Fruit fly (Drosophila melanogaster) whole organism, embryonic: ENCODE measurements around the gene CG15336.

Source experiments
- CG10274 ChIP-seq: fragments of 200-800 bp; sonication (Bioruptor generic); optimal IDR thresholded peaks from 3 replicates; lab custom pipeline; 2017; ENCODE audit warnings: missing biosample characterization, mild to moderate bottlenecking, missing genetic modification characterization
- CG10431 ChIP-seq: fragments of 200-800 bp; sonication (Bioruptor generic); optimal IDR thresholded peaks from 3 replicates; lab custom pipeline; 2018; ENCODE audit warnings: missing biosample characterization, mild to moderate bottlenecking, missing genetic modification characterization
- CG10565 ChIP-seq: fragments of 200-800 bp; sonication (Bioruptor generic); optimal IDR thresholded peaks from 3 replicates; lab custom pipeline; 2016; ENCODE audit warnings: missing biosample characterization, mild to moderate bottlenecking, missing genetic modification characterization
- CG11093 ChIP-seq: fragments of 200-800 bp; sonication (Bioruptor generic); IDR thresholded peaks from 3 replicates; pipeline ENCODE4 v1.3.6; 2022; ENCODE audit warnings: missing biosample characterization, missing genetic modification characterization
- CG11247 ChIP-seq: fragments of 200-800 bp; sonication (Bioruptor generic); IDR thresholded peaks from 2 replicates; pipeline ENCODE4 v1.3.6; 2022; ENCODE audit warnings: missing biosample characterization, missing genetic modification characterization
- CG12659 ChIP-seq: fragments of 200-800 bp; sonication (Bioruptor generic); optimal IDR thresholded peaks from 3 replicates; lab custom pipeline; 2017; ENCODE audit warnings: mild to moderate bottlenecking, missing biosample characterization, missing genetic modification reagents, missing genetic modification characterization
- CG1529 ChIP-seq: fragments of 200-800 bp; sonication (Bioruptor generic); optimal IDR thresholded peaks from 3 replicates; lab custom pipeline; 2018; ENCODE audit warnings: missing biosample characterization, missing genetic modification characterization
- CG16813 ChIP-seq: fragments of 200-800 bp; sonication (Bioruptor generic); IDR thresholded peaks from 3 replicates; pipeline ENCODE4 v1.3.6; 2022; ENCODE audit warnings: missing biosample characterization, missing genetic modification characterization; ENCODE audit not compliant: partially characterized antibody
- CG16815 ChIP-seq: fragments of 200-800 bp; sonication (Bioruptor generic); optimal IDR thresholded peaks from 3 replicates; lab custom pipeline; 2017; ENCODE audit warnings: missing biosample characterization, mild to moderate bottlenecking, missing genetic modification characterization
- CG17568 ChIP-seq: fragments of 200-800 bp; sonication (Bioruptor generic); optimal IDR thresholded peaks from 2 replicates; lab custom pipeline; 2018; ENCODE audit warnings: missing biosample characterization, mild to moderate bottlenecking, missing genetic modification characterization, moderate library complexity
- CG17829 ChIP-seq: fragments of 200-800 bp; optimal IDR thresholded peaks from 2 replicates; lab custom pipeline; 2019; ENCODE audit warnings: missing biosample characterization, mild to moderate bottlenecking, missing genetic modification characterization, moderate library complexity
- CG1792 ChIP-seq: fragments of 200-800 bp; sonication (Bioruptor generic); optimal IDR thresholded peaks from 2 replicates; lab custom pipeline; 2016; ENCODE audit warnings: missing biosample characterization, missing genetic modification characterization
- CG18011 ChIP-seq: fragments of 200-800 bp; sonication (Bioruptor generic); optimal IDR thresholded peaks from 2 replicates; lab custom pipeline; 2017; ENCODE audit warnings: missing biosample characterization, missing genetic modification characterization, mild to moderate bottlenecking, moderate library complexity, missing genotype
- CG2202 ChIP-seq: fragments of 200-800 bp; sonication (Bioruptor generic); optimal IDR thresholded peaks from 2 replicates; lab custom pipeline; 2018; ENCODE audit warnings: missing biosample characterization, mild to moderate bottlenecking, missing genetic modification characterization
- CG31388 ChIP-seq: fragments of 200-800 bp; sonication (Bioruptor generic); optimal IDR thresholded peaks from 2 replicates; lab custom pipeline; 2016; ENCODE audit warnings: missing biosample characterization, missing genetic modification characterization
- CG32532 ChIP-seq: fragments of 200-800 bp; sonication (Bioruptor generic); IDR thresholded peaks from 2 replicates; pipeline ENCODE4 v1.3.6; 2022; ENCODE audit warnings: missing biosample characterization, missing genetic modification characterization
- CG4730 ChIP-seq: fragments of 200-800 bp; sonication (Bioruptor generic); IDR thresholded peaks from 2 replicates; pipeline ENCODE4 v1.3.6; 2022; ENCODE audit warnings: missing biosample characterization, missing genetic modification characterization
- CG5953 ChIP-seq: fragments of 200-800 bp; sonication (Bioruptor generic); IDR thresholded peaks from 2 replicates; pipeline ENCODE4 v1.3.6; 2022; ENCODE audit warnings: missing biosample characterization, missing genetic modification characterization
- CG6254 ChIP-seq: fragments of 200-800 bp; sonication (Bioruptor generic); optimal IDR thresholded peaks from 3 replicates; lab custom pipeline; 2017; ENCODE audit warnings: mild to moderate bottlenecking, missing biosample characterization, missing genetic modification reagents, missing genetic modification characterization
- CG8765 ChIP-seq: fragments of 200-800 bp; sonication (Bioruptor generic); IDR thresholded peaks from 2 replicates; pipeline ENCODE4 v1.3.6; 2022; ENCODE audit warnings: missing biosample characterization, missing genetic modification characterization
- CG9437 ChIP-seq: fragments of 200-800 bp; sonication (Bioruptor generic); optimal IDR thresholded peaks from 2 replicates; lab custom pipeline; 2018; ENCODE audit warnings: missing biosample characterization, mild to moderate bottlenecking, missing genetic modification characterization
- CTCF ChIP-seq: fragments of 200-800 bp; sonication (Bioruptor generic); optimal IDR thresholded peaks from 2 replicates; lab custom pipeline; 2017; ENCODE audit warnings: missing biosample characterization, mild to moderate bottlenecking, missing genetic modification characterization, moderate library complexity
- D19A ChIP-seq: fragments of 200-800 bp; optimal IDR thresholded peaks from 3 replicates; lab custom pipeline; 2019; ENCODE audit warnings: missing biosample characterization, mild to moderate bottlenecking, missing genetic modification characterization, moderate library complexity
- Dad ChIP-seq: fragments of 200-800 bp; sonication (Bioruptor generic); optimal IDR thresholded peaks from 3 replicates; lab custom pipeline; 2016; ENCODE audit warnings: missing biosample characterization, missing genetic modification characterization
- Elba2 ChIP-seq: fragments of 200-800 bp; sonication (Bioruptor generic); optimal IDR thresholded peaks from 3 replicates; lab custom pipeline; 2016; ENCODE audit warnings: missing biosample characterization, missing genetic modification characterization
- Gsc ChIP-seq: fragments of 200-800 bp; sonication (Bioruptor generic); IDR thresholded peaks from 2 replicates; pipeline ENCODE4 v1.3.6; 2022; ENCODE audit warnings: missing biosample characterization, missing genetic modification characterization
- HLHmδ ChIP-seq: fragments of 200-800 bp; sonication (Bioruptor generic); optimal IDR thresholded peaks from 2 replicates; lab custom pipeline; 2018; ENCODE audit warnings: missing biosample characterization, mild to moderate bottlenecking, missing genetic modification characterization, moderate library complexity
- Meics ChIP-seq: fragments of 200-800 bp; sonication (Bioruptor generic); optimal IDR thresholded peaks from 2 replicates; lab custom pipeline; 2017; ENCODE audit warnings: missing biosample characterization, mild to moderate bottlenecking, missing genetic modification characterization
- Nf-YB ChIP-seq: fragments of 200-800 bp; sonication (Bioruptor generic); optimal IDR thresholded peaks from 3 replicates; lab custom pipeline; 2019; ENCODE audit warnings: missing biosample characterization, mild to moderate bottlenecking, missing genetic modification characterization, moderate library complexity
- Nf-YC ChIP-seq: fragments of 200-800 bp; optimal IDR thresholded peaks from 3 replicates; lab custom pipeline; 2019; ENCODE audit warnings: missing biosample characterization, mild to moderate bottlenecking, missing genetic modification characterization, moderate library complexity
- NfI ChIP-seq: fragments of 200-800 bp; sonication (Bioruptor generic); optimal IDR thresholded peaks from 3 replicates; lab custom pipeline; 2018; ENCODE audit warnings: missing biosample characterization, mild to moderate bottlenecking, missing genetic modification characterization, moderate library complexity
- Oli ChIP-seq: fragments of 200-800 bp; sonication (Bioruptor generic); optimal IDR thresholded peaks from 2 replicates; lab custom pipeline; 2018; ENCODE audit warnings: missing biosample characterization, mild to moderate bottlenecking, missing genetic modification characterization, moderate library complexity
- Taf1 ChIP-seq: fragments of 200-800 bp; sonication (Bioruptor generic); IDR thresholded peaks from 2 replicates; pipeline ENCODE4 v1.3.6; 2022; ENCODE audit warnings: missing biosample characterization, missing genetic modification characterization
- az2 ChIP-seq: fragments of 200-800 bp; sonication (Bioruptor generic); optimal IDR thresholded peaks from 3 replicates; lab custom pipeline; 2016; ENCODE audit warnings: missing biosample characterization, missing genetic modification characterization
- btn ChIP-seq: fragments of 200-800 bp; sonication (Bioruptor generic); optimal IDR thresholded peaks from 2 replicates; lab custom pipeline; 2016; ENCODE audit warnings: missing biosample characterization, missing genetic modification characterization
- dm ChIP-seq: fragments of 200-800 bp; sonication (Bioruptor generic); optimal IDR thresholded peaks from 3 replicates; lab custom pipeline; 2016; ENCODE audit warnings: missing biosample characterization, missing genetic modification characterization
- dmrt11E ChIP-seq: fragments of 200-800 bp; sonication (Bioruptor generic); optimal IDR thresholded peaks from 3 replicates; lab custom pipeline; 2018; ENCODE audit warnings: missing biosample characterization, mild to moderate bottlenecking, missing genetic modification characterization, moderate library complexity
- fd102C ChIP-seq: fragments of 200-800 bp; sonication (Bioruptor generic); optimal IDR thresholded peaks from 2 replicates; lab custom pipeline; 2018; ENCODE audit warnings: missing biosample characterization, mild to moderate bottlenecking, missing genetic modification characterization, moderate library complexity
- gce ChIP-seq: fragments of 200-800 bp; sonication (Bioruptor generic); IDR thresholded peaks from 3 replicates; pipeline ENCODE4 v1.3.6; 2022; ENCODE audit warnings: missing biosample characterization, missing genetic modification characterization
- jumu ChIP-seq: fragments of 200-800 bp; sonication (Bioruptor generic); optimal IDR thresholded peaks from 3 replicates; lab custom pipeline; 2016; ENCODE audit warnings: missing biosample characterization, missing genetic modification characterization
- lab ChIP-seq: fragments of 200-800 bp; sonication (Bioruptor generic); optimal IDR thresholded peaks from 3 replicates; lab custom pipeline; 2017; ENCODE audit warnings: missing biosample characterization, missing genetic modification characterization, mild to moderate bottlenecking, moderate library complexity, missing genetic modification reagents
- lola ChIP-seq, 3 experiments: fragments of >200 bp in 2 of 3; fragments of 200-800 bp in 1 of 3; sonication (Bioruptor generic) in 1 of 3; optimal IDR thresholded peaks; 2 replicates each; lab custom pipeline; 2017 to 2019; ENCODE audit warnings: missing biosample characterization in 3 of 3, missing genetic modification characterization in 3 of 3, mild to moderate bottlenecking in 1 of 3, moderate library complexity in 1 of 3
- oc ChIP-seq: fragments of 200-800 bp; sonication (Bioruptor generic); optimal IDR thresholded peaks from 2 replicates; lab custom pipeline; 2018; ENCODE audit warnings: missing biosample characterization, mild to moderate bottlenecking, missing genetic modification characterization, moderate library complexity
- pan ChIP-seq, 4 experiments: fragments of >200 bp in 3 of 4; fragments of 200-800 bp in 1 of 4; sonication (Bioruptor generic) in 1 of 4; optimal IDR thresholded peaks in 3 of 4; IDR thresholded peaks in 1 of 4; 2 replicates each; pipeline versions ENCODE4 v1.3.6 to Lab custom; 2017 to 2022; ENCODE audit warnings: missing biosample characterization in 2 of 4, missing genetic modification characterization in 2 of 4, mixed read lengths in 1 of 4
- ro ChIP-seq: fragments of 200-800 bp; sonication (Bioruptor generic); IDR thresholded peaks from 2 replicates; pipeline ENCODE4 v1.3.6; 2022; ENCODE audit warnings: missing biosample characterization, missing genetic modification characterization
- salm ChIP-seq: fragments of 200-800 bp; sonication (Bioruptor generic); optimal IDR thresholded peaks from 2 replicates; lab custom pipeline; 2018; ENCODE audit warnings: missing biosample characterization, mild to moderate bottlenecking, missing genetic modification characterization
- so ChIP-seq: fragments of 200-800 bp; sonication (Bioruptor generic); IDR thresholded peaks from 3 replicates; pipeline ENCODE4 v1.3.6; 2022; ENCODE audit warnings: missing biosample characterization, missing genetic modification characterization
- sr ChIP-seq: fragments of 200-800 bp; sonication (Bioruptor generic); IDR thresholded peaks from 3 replicates; pipeline ENCODE4 v1.3.6; 2022; ENCODE audit warnings: missing biosample characterization, missing genetic modification characterization

Gene CG15336

DNA sequence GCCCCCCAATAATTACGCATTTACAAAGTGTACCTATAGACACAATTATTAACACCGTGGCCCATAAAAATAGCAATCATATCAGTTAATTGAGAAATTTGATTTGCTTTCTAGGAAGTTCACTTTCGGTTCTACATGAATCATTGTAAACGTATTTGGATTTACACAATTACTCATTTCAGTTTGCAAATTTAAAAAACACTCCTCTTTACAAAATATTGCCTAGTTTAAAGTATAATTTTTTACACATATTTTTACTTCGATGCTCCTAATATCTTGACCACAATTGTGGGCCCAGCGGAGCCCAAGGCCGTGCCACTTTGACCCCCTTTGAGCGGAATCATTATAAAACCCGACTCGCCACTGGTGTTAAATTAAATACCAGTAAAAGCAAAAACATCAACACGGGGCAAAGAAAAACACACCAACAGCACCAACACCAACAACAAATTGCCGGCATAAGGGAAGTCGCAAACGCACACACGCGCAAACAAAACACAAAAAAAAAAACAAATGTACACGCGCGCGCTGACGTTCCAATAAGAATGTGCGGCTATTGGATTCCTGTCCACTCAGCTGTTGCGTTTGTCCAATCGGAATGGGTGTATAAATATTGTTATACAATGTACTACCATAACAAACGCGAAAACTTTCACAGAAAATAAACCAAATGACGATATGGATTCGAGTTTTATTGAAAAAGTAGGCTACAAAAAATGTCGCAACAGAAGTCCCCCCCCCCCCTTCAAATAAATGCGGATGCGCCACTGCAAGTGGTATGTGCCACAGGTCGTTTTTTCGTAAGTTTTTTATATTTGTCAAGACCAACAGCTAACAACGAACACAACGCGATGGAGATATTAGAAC, 33.0 kb upstream of the CG15336 start (continued):
- TF ChIP-seq CG16813 (GFP tag; lab: Robert Waterston, UW) (no peak), CG9437 (GFP tag; lab: Kevin White, UChicago) (peak; percentile 46), Oli (tag; lab: Kevin White, UChicago) (peak; percentile 71), lab (GFP tag; lab: Kevin White, UChicago) (peak; percentile 85), so (GFP tag; lab: Robert Waterston, UW) (peak; percentile 75), btn (peak; percentile 9), NfI (GFP tag; lab: Kevin White, UChicago) (peak; percentile 78), CTCF (no peak), Dad (GFP tag; lab: Kevin White, UChicago) (no peak), fd102C (GFP tag; lab: Kevin White, UChicago) (no peak), CG11093 (no peak), jumu (GFP tag; lab: Kevin White, UChicago) (no peak), CG16815 (GFP tag; lab: Kevin White, UChicago) (no peak), HLHmδ (no peak), Nf-YB (no peak), CG1529 (GFP tag; lab: Kevin White, UChicago) (no peak), gce (GFP tag; lab: Robert Waterston, UW) (peak; percentile 53; the same call in 1 of the 3 replicates), CG1792 (GFP tag; lab: Kevin White, UChicago) (no peak), lola (GFP tag; optimal IDR thresholded peaks at IDR 0.05; lab: Kevin White, UChicago) (peak in 1 of 3 experiments; percentile 18), CG11247 (0 out of 2 replicates have a peak, but pooled peaks have one; percentile 32), CG5953 (GFP tag; lab: Robert Waterston, UW) (no peak), CG4730 (no peak), az2 (GFP tag; lab: Kevin White, UChicago) (peak; percentile 28), CG10274 (GFP tag; lab: Kevin White, UChicago) (peak; percentile 40), CG10431 (GFP tag; lab: Kevin White, UChicago) (no peak), CG17568 (GFP tag; lab: Kevin White, UChicago) (peak; percentile 57), dm (GFP tag; lab: Kevin White, UChicago) (no peak), CG12659 (GFP tag; lab: Kevin White, UChicago) (peak; percentile 38), D19A (tag; lab: Kevin White, UChicago) (peak; percentile 47), Meics (peak; percentile 82), CG2202 (tag; lab: Kevin White, UChicago) (no peak), CG31388 (GFP tag; lab: Kevin White, UChicago) (peak; percentile 13), CG17829 (tag; lab: Kevin White, UChicago) (peak; percentile 41), pan (optimal IDR thresholded peaks at IDR 0.05; lab: Kevin White, UChicago) (no peak), pan (GFP tag; optimal IDR thresholded peaks at IDR 0.05 in 1 of 2, IDR thresholded peaks at IDR 0.05 in 1 of 2) (peak in 1 of 2 experiments; percentile 73), Taf1 (no peak), CG10565 (GFP tag; lab: Kevin White, UChicago) (no peak), oc (tag; lab: Kevin White, UChicago) (peak; percentile 6), Elba2 (GFP tag; lab: Kevin White, UChicago) (peak; percentile 80), sr (no peak), ro (GFP tag; lab: Robert Waterston, UW) (no peak), CG32532 (GFP tag; lab: Robert Waterston, UW) (peak; percentile 70; the same call in 1 of the 2 replicates), CG8765 (GFP tag; lab: Robert Waterston, UW) (no peak), salm (tag; lab: Kevin White, UChicago) (peak; percentile 12), Nf-YC (tag; lab: Kevin White, UChicago) (peak; percentile 61), dmrt11E (tag; lab: Kevin White, UChicago) (no peak), Gsc (GFP tag; lab: Robert Waterston, UW) (no peak), CG18011 (GFP tag; lab: Kevin White, UChicago) (peak; percentile 0), CG6254 (GFP tag; lab: Kevin White, UChicago) (peak; percentile 13)
